Worm (Caenorhabditis elegans) whole organism, late embryonic: ENCODE data around the gene ubh-1.

ENCODE experiments used
- che-1 ChIP-seq: sonication (generic microtip); optimal IDR thresholded peaks from 2 replicates; lab custom pipeline; 2016; ENCODE audit warnings: mild to moderate bottlenecking, missing genetic modification characterization, missing compliant biosample characterization
- pqm-1 ChIP-seq: sonication (generic microtip); optimal IDR thresholded peaks from 2 replicates; lab custom pipeline; 2016; ENCODE audit warnings: missing genetic modification characterization, missing compliant biosample characterization

- TF ChIP-seq pqm-1 (tag; lab: Kevin White, UChicago) (no peak), che-1 (tag; lab: Kevin White, UChicago) (no peak)
Measured at ce11 chrV:6549871-6550270, 38.7 kb upstream of the ubh-1 start, which contains the start of gene lipl-4.
